Worm (Caenorhabditis elegans): ENCODE results near the gene C31G12.3.

- no peak for TF ChIP-seq ama-1 (optimal IDR thresholded peaks at IDR 0.05)
- no peak for TF ChIP-seq fkh-10 (GFP tag; optimal IDR thresholded peaks at IDR 0.05)
- no peak for TF ChIP-seq lin-39 (tag; optimal IDR thresholded peaks at IDR 0.05)
- TF ChIP-seq tbx-2 (tag; optimal IDR thresholded peaks at IDR 0.05): no peak
Measured at ce11 chrV:18161228-18161627, 23.8 kb upstream of the C31G12.3 start, which contains the start of gene C14A6.13.
